Worm (Caenorhabditis elegans) whole organism, L4/young adult: ENCODE measurements around the gene C49C3.10.

Source experiments
- W03F9.2 ChIP-seq: fragments of 150-350 bp; optimal IDR thresholded peaks from 2 replicates; lab custom pipeline; 2014; ENCODE audit warnings: missing biosample characterization, missing genetic modification characterization
- dao-5 ChIP-seq: sonication (generic microtip); optimal IDR thresholded peaks from 2 replicates; lab custom pipeline; 2016; ENCODE audit warnings: missing genotype, missing genetic modification characterization, moderate library complexity, missing compliant biosample characterization
- him-1 ChIP-seq: sonication (generic microtip); optimal IDR thresholded peaks from 2 replicates; lab custom pipeline; 2016; ENCODE audit warnings: missing genotype, missing genetic modification reagents, missing genetic modification characterization, missing compliant biosample characterization

DNA sequence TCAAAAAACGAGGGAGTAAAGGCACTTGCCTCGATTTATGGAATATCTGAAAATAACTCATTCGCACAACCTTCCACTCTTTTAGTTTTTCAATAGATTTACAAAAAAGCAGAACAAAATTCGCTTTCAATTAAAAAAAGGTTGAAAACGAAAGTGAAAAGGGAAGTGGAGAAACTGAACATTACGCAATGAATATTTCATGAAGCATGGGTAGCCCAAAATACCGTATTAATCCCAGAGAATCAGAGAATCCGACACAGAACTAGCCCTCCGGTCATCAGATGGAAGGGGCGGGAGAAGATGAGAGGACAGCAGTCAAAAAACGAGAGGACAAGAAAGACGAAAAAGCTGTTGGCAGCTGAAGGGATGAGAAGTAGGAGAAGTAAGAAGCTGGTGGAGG lies 32.7 kb upstream of the C49C3.10 start, which contains the start of gene C30H6.5:
- TF ChIP-seq W03F9.2 (tag; lab: Kevin White, UChicago) (no peak), him-1 (tag; lab: Kevin White, UChicago) (no peak), dao-5 (no peak)
